Worm (Caenorhabditis elegans): Measurements from ENCODE around the gene eri-3.

DNA sequence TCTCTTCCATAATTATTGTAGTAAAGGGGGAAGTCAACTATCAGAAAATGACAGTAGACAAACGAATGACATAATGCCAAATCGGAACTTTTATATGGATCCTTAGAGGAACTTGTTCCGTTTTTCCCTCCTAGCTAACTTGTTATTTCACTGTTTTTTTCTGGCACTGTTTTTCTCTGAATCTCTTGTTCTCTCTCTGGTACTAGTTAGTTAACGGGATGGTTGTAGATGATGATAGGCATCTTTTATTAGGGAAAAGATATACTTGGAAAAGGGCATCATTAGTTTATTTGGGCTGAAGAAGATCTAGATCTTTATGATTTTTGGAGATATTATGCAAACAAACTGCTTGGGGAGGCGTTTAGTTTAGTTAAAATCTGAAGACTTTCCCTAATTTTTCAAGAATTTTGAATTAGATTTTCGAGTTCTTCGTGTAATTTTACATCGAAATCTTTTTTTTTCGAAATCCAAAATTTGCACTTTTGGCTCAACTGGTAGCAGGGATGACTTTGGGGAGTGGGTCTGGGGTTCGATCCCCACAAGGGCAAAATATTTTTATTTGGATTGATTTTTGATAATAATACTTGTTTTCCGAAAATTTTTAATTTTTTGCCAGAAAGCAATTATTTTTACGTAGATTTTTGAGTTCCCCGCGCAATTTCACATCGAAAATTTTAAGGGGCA is 16.3 kb upstream of the eri-3 start, which contains the start of gene col-40:
- TF ChIP-seq him-1 (tag; optimal IDR thresholded peaks at IDR 0.05), result no peak
- TF ChIP-seq dao-5 (tag; optimal IDR thresholded peaks at IDR 0.05), result no peak
